Fruit fly (Drosophila melanogaster) whole organism, pupa: ENCODE data around the gene CG15930.

Experiments
- CG10348 ChIP-seq: fragments of 200-800 bp; sonication (Bioruptor generic); IDR thresholded peaks from 2 replicates; pipeline ENCODE4 v1.3.6; 2022; ENCODE audit warnings: missing biosample characterization, missing genetic modification characterization
- CG14655 ChIP-seq: fragments of 200-800 bp; sonication (Bioruptor generic); optimal IDR thresholded peaks from 3 replicates; lab custom pipeline; 2017; ENCODE audit warnings: mild to moderate bottlenecking, missing biosample characterization, missing genetic modification reagents, missing genetic modification characterization
- CG4496 ChIP-seq: fragments of 200-800 bp; sonication (Bioruptor generic); IDR thresholded peaks from 3 replicates; pipeline ENCODE4 v1.3.6; 2022; ENCODE audit warnings: missing biosample characterization, missing genetic modification characterization
- CG8301 ChIP-seq: fragments of 200-800 bp; sonication (Bioruptor generic); optimal IDR thresholded peaks from 2 replicates; lab custom pipeline; 2018; ENCODE audit warnings: missing biosample characterization, mild to moderate bottlenecking, missing genetic modification characterization
- D1 ChIP-seq: fragments of 200-800 bp; sonication (Bioruptor generic); optimal IDR thresholded peaks from 2 replicates; lab custom pipeline; 2018; ENCODE audit warnings: missing biosample characterization, mild to moderate bottlenecking, missing genetic modification characterization, moderate library complexity
- EcR ChIP-seq: fragments of 200-800 bp; sonication (Bioruptor generic); optimal IDR thresholded peaks from 3 replicates; lab custom pipeline; 2019; ENCODE audit warnings: missing biosample characterization, missing genetic modification characterization, mild to moderate bottlenecking, moderate library complexity, missing genetic modification reagents
- Ets98B ChIP-seq: fragments of 200-800 bp; sonication (Bioruptor generic); IDR thresholded peaks from 2 replicates; pipeline ENCODE4 v1.3.6; 2022; ENCODE audit warnings: missing biosample characterization, missing genetic modification characterization
- Snoo ChIP-seq: fragments of 200-800 bp; sonication (Bioruptor generic); optimal IDR thresholded peaks from 3 replicates; lab custom pipeline; 2017; ENCODE audit warnings: missing biosample characterization, mild to moderate bottlenecking, missing genetic modification characterization, inconsistent platforms
- rn ChIP-seq: fragments of 200-800 bp; sonication (Bioruptor generic); IDR thresholded peaks from 2 replicates; pipeline ENCODE4 v1.3.6; 2022; ENCODE audit warnings: missing biosample characterization, missing genetic modification characterization

- TF ChIP-seq rn (GFP tag; lab: Robert Waterston, UW) (no peak), EcR (GFP tag; lab: Kevin White, UChicago) (no peak), CG10348 (GFP tag; lab: Robert Waterston, UW) (no peak), CG4496 (GFP tag; lab: Robert Waterston, UW) (no peak), Snoo (no peak), D1 (tag; lab: Kevin White, UChicago) (no peak), Ets98B (GFP tag; lab: Robert Waterston, UW) (no peak), CG8301 (no peak), CG14655 (GFP tag; lab: Kevin White, UChicago) (no peak)
These were observed 24.0 kb downstream of the CG15930 start for dm6 chrX:5293141-5293540.
